Fruit fly (Drosophila melanogaster): ENCODE measurements around the gene amx.
A peak's percentile ranks its signal among the peaks of the same experiment; 100 is the strongest.

Gene amx

dm6 chrX:9223182-9223581 is 24.0 kb downstream of the amx start, which contains the start of gene t (continued):
- no peak for TF ChIP-seq CG7928 (GFP tag; optimal IDR thresholded peaks at IDR 0.05)
- no peak for TF ChIP-seq ase (GFP tag; IDR thresholded peaks at IDR 0.05)
- TF ChIP-seq CG12299 (tag; optimal IDR thresholded peaks at IDR 0.05) = no peak
- TF ChIP-seq BEAF-32 (GFP tag; optimal IDR thresholded peaks at IDR 0.05) = no peak
- TF ChIP-seq CG9932 (GFP tag; IDR thresholded peaks at IDR 0.05) = 0 out of 2 replicates have a peak, but pooled peaks have one; percentile 21
- no peak for TF ChIP-seq Asciz (GFP tag; optimal IDR thresholded peaks at IDR 0.05)
- no peak for TF ChIP-seq bab2 (GFP tag; optimal IDR thresholded peaks at IDR 0.05)
- TF ChIP-seq row (GFP tag; IDR thresholded peaks at IDR 0.05) = peak; percentile 28; the same call in 1 of the 3 replicates
- TF ChIP-seq Hmr (GFP tag; optimal IDR thresholded peaks at IDR 0.05) = peak; percentile 13
- TF ChIP-seq CG12391 (tag; optimal IDR thresholded peaks at IDR 0.05) = no peak
- TF ChIP-seq CG1832 (GFP tag; optimal IDR thresholded peaks at IDR 0.05) = no peak
- TF ChIP-seq Atf6 (GFP tag; IDR thresholded peaks at IDR 0.05) = no peak
- no peak for TF ChIP-seq CG9727 (GFP tag; optimal IDR thresholded peaks at IDR 0.05)
- peak; percentile 47 for TF ChIP-seq Med (GFP tag)
- peak; percentile 5 for TF ChIP-seq az2 (GFP tag; optimal IDR thresholded peaks at IDR 0.05)
- TF ChIP-seq otp (GFP tag; IDR thresholded peaks at IDR 0.05) = no peak
- TF ChIP-seq CG10274 (GFP tag; optimal IDR thresholded peaks at IDR 0.05) = no peak
- TF ChIP-seq sim (GFP tag; IDR thresholded peaks at IDR 0.05) = no peak
- TF ChIP-seq CG6175 (GFP tag; IDR thresholded peaks at IDR 0.05) = no peak
- TF ChIP-seq Abd-B (GFP tag; optimal IDR thresholded peaks at IDR 0.05) = no peak
- no peak for TF ChIP-seq Sry-δ (GFP tag; optimal IDR thresholded peaks at IDR 0.05)
- TF ChIP-seq CG4707 (GFP tag; optimal IDR thresholded peaks at IDR 0.05) = no peak
- TF ChIP-seq br (optimal IDR thresholded peaks at IDR 0.05) = no peak
- peak; percentile 19 for TF ChIP-seq CG2120 (GFP tag; optimal IDR thresholded peaks at IDR 0.05)
- TF ChIP-seq Oli (tag; optimal IDR thresholded peaks at IDR 0.05) = no peak
- TF ChIP-seq eve (GFP tag; optimal IDR thresholded peaks at IDR 0.05) = no peak
- no peak for TF ChIP-seq CG12769 (tag; optimal IDR thresholded peaks at IDR 0.05)
- peak; percentile 21 for TF ChIP-seq CG12659 (GFP tag; optimal IDR thresholded peaks at IDR 0.05)
- TF ChIP-seq CG13624 (GFP tag; optimal IDR thresholded peaks at IDR 0.05) = no peak
- TF ChIP-seq CG34224 (GFP tag; IDR thresholded peaks at IDR 0.05; ENCODE audit: partially characterized antibody) = peak; percentile 25; the same call in 1 of the 3 replicates
- no peak for TF ChIP-seq hkb (optimal IDR thresholded peaks at IDR 0.05)
- TF ChIP-seq hkb (GFP tag; IDR thresholded peaks at IDR 0.05) = 0 out of 2 replicates have a peak, but pooled peaks have one; percentile 25
- peak; percentile 18 for TF ChIP-seq unpg (GFP tag; optimal IDR thresholded peaks at IDR 0.05)
- no peak for TF ChIP-seq ara (GFP tag; IDR thresholded peaks at IDR 0.05)
- peak; percentile 0 for TF ChIP-seq CG18619 (GFP tag; optimal IDR thresholded peaks at IDR 0.05)
- TF ChIP-seq CG7556 (GFP tag; optimal IDR thresholded peaks at IDR 0.05) = peak; percentile 11
- no peak for TF ChIP-seq CG18764 (GFP tag; optimal IDR thresholded peaks at IDR 0.05)
- TF ChIP-seq Blimp-1 (GFP tag; optimal IDR thresholded peaks at IDR 0.05) = no peak
- no peak for TF ChIP-seq Six4 (GFP tag; optimal IDR thresholded peaks at IDR 0.05)
- no peak for TF ChIP-seq CG13287 (GFP tag; IDR thresholded peaks at IDR 0.05; ENCODE audit: partially characterized antibody)
- TF ChIP-seq CTCF (GFP tag; optimal IDR thresholded peaks at IDR 0.05) = no peak
- TF ChIP-seq Max (GFP tag; optimal IDR thresholded peaks at IDR 0.05) = no peak

- TF ChIP-seq CG3838 (GFP tag; optimal IDR thresholded peaks at IDR 0.05) = no peak
- TF ChIP-seq Fer1 (GFP tag; optimal IDR thresholded peaks at IDR 0.05) = no peak
- peak; percentile 16; the same call in 1 of the 2 replicates for TF ChIP-seq CG31441 (GFP tag; IDR thresholded peaks at IDR 0.05)
- TF ChIP-seq wor (GFP tag; IDR thresholded peaks at IDR 0.05) = 0 out of 2 replicates have a peak, but pooled peaks have one; percentile 24
- TF ChIP-seq btn (GFP tag; optimal IDR thresholded peaks at IDR 0.05) = peak; percentile 14
- no peak for TF ChIP-seq CG2199 (GFP tag; IDR thresholded peaks at IDR 0.05)
- no peak for TF ChIP-seq al (GFP tag; IDR thresholded peaks at IDR 0.05)
- peak; percentile 64; the same call in 1 of the 3 replicates for TF ChIP-seq ci (GFP tag; IDR thresholded peaks at IDR 0.05)
- TF ChIP-seq CG34376 (GFP tag; optimal IDR thresholded peaks at IDR 0.05) = no peak
- TF ChIP-seq CG17361 (GFP tag; IDR thresholded peaks at IDR 0.05) = 0 out of 3 replicates have a peak, but pooled peaks have one; percentile 14
- no peak for TF ChIP-seq shn (GFP tag; optimal IDR thresholded peaks at IDR 0.05)
- TF ChIP-seq abd-A (tag; optimal IDR thresholded peaks at IDR 0.05) = no peak
- no peak for TF ChIP-seq CG17328 (GFP tag; IDR thresholded peaks at IDR 0.05)
Measured at dm6 chrX:9220434-9220833, 26.7 kb downstream of the amx start.

Data from whole organism, embryonic.